Worm (Caenorhabditis elegans): ENCODE results near the gene sdz-5.

- TF ChIP-seq unc-62 (GFP tag; optimal IDR thresholded peaks at IDR 0.05), result no peak
- no peak for TF ChIP-seq lsl-1 (GFP tag; optimal IDR thresholded peaks at IDR 0.05)
- TF ChIP-seq unc-130 (GFP tag; optimal IDR thresholded peaks at IDR 0.05), result no peak
Observed at ce11 chrII:2994590-2995392, 13.7 kb upstream of the sdz-5 start.
